Worm (Caenorhabditis elegans) whole organism, L1 larva: ENCODE measurements around the gene aexr-3.

Experiments used
- egl-27 ChIP-seq, 2 experiments: fragments of 150-350 bp in 1 of 2; sonication (generic microtip); optimal IDR thresholded peaks; 3 replicates each; lab custom pipeline; 2017 to 2018; ENCODE audit warnings: missing biosample characterization in 2 of 2, missing genetic modification characterization in 2 of 2, missing genetic modification reagents in 2 of 2
- nhr-11 ChIP-seq: fragments of 150-350 bp; optimal IDR thresholded peaks from 2 replicates; lab custom pipeline; 2014; ENCODE audit warnings: missing biosample characterization, missing genetic modification characterization

DNA sequence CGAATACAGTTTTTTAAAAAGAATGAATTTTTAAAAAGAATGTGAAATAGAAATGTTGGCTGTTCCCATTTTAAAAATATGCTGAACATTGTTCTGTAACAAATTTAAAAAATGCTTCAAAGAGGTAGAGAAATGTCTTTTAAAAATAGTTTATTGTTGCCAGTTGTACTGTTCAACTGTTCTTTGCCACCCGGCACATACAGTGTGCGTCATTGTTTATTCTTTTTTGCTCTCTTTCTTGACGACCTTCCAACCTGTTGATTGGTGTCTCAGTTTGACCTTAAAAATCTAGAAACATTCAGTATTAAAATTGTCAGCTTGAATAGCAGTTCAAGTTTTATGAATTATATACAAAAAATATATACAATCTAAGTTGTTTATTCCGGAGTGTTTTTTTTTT lies 29.3 kb downstream of the aexr-3 start:
- no peak for TF ChIP-seq egl-27 (tag; optimal IDR thresholded peaks at IDR 0.05; lab: Kevin White, UChicago)
- no peak for TF ChIP-seq nhr-11 (tag; lab: Kevin White, UChicago)
